Fruit fly (Drosophila melanogaster) whole organism, wandering third instar larva: ENCODE data around the gene He.

Experiments
- Hnf4 ChIP-seq: fragments of 200-800 bp; sonication (Bioruptor generic); optimal IDR thresholded peaks from 2 replicates; lab custom pipeline; 2016; ENCODE audit warnings: missing biosample characterization, mild to moderate bottlenecking, missing genetic modification characterization
- Hr78 ChIP-seq: fragments of >200 bp; optimal IDR thresholded peaks from 2 replicates; lab custom pipeline; 2017; ENCODE audit warnings: missing biosample characterization, missing genetic modification characterization
- Myc ChIP-seq: fragments of >200 bp; optimal IDR thresholded peaks from 2 replicates; lab custom pipeline; 2017
- foxo ChIP-seq, 2 experiments: fragments of 200-800 bp; sonication (Bioruptor generic); optimal IDR thresholded peaks; 2 replicates in 1 of 2; 3 replicates in 1 of 2; lab custom pipeline; 2016 to 2017; ENCODE audit warnings: missing biosample characterization in 2 of 2, missing genetic modification characterization in 2 of 2
- pan ChIP-seq: fragments of >200 bp; optimal IDR thresholded peaks from 2 replicates; lab custom pipeline; 2017
- woc ChIP-seq: sonication (Bioruptor generic); optimal IDR thresholded peaks from 2 replicates; lab custom pipeline; 2016; ENCODE audit warnings: missing biosample characterization, mild to moderate bottlenecking, missing genetic modification characterization

- TF ChIP-seq foxo (GFP tag; optimal IDR thresholded peaks at IDR 0.05; lab: Kevin White, UChicago) (no peak), pan (no peak), woc (GFP tag; lab: Kevin White, UChicago) (no peak), Hnf4 (GFP tag; lab: Kevin White, UChicago) (no peak), Myc (lab: Kevin White, UChicago) (no peak), Hr78 (GFP tag; lab: Kevin White, UChicago) (no peak)
Measured at dm6 chr2L:13972847-13973246, at the start of gene He.
